Fruit fly (Drosophila melanogaster): Measurements from ENCODE around the gene CG15040.
A peak's percentile ranks its signal among the peaks of the same experiment; 100 is the strongest.

The CG15040 gene

DNA sequence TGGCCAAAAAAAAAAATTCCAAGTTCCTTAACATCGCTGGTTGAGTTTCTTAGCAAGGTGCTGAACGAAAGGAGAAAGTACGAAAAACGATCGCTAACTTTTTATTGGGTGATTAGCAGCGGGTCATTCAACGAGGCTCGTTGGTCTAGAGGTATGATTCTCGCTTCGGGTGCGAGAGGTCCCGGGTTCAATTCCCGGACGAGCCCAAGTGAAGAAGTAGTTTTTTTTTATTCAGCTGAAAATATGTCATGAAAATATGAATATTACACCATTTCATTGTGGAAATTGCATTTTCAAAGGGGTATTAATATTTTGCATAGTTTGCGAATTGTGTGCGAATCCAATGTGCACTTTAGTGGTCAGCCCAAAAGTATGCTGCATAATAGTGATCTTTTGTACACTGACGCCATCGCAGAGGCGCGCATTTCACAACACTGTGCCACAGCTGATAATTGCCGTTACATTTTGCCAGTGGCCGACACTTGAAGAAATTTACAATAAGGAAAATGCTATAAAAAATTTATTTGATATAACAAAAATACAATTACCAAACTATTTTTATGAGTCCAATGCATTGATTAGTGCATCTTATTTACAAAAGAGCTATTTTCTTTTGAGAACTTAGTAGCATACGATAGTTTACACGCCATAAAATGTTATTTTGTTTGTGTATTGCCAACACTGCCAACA lies 51.6 kb downstream of the CG15040 start (continued):
- TF ChIP-seq Lpt (GFP tag; optimal IDR thresholded peaks at IDR 0.05) (no peak), CG10631 (GFP tag; optimal IDR thresholded peaks at IDR 0.05) (peak; percentile 12), Hr4 (GFP tag; optimal IDR thresholded peaks at IDR 0.05) (peak; percentile 41), svp (GFP tag) (peak; percentile 74), pdm3 (GFP tag; optimal IDR thresholded peaks at IDR 0.05) (peak; percentile 19), CG34406 (GFP tag; optimal IDR thresholded peaks at IDR 0.05) (no peak), spab (GFP tag; optimal IDR thresholded peaks at IDR 0.05) (no peak), Eip75B (GFP tag; optimal IDR thresholded peaks at IDR 0.05) (no peak), Ets21C (GFP tag; optimal IDR thresholded peaks at IDR 0.05) (no peak), CG8632 (GFP tag; optimal IDR thresholded peaks at IDR 0.05) (no peak), Sox102F (GFP tag; optimal IDR thresholded peaks at IDR 0.05) (peak; percentile 6), CG4318 (GFP tag; optimal IDR thresholded peaks at IDR 0.05) (no peak), CG10669 (GFP tag; optimal IDR thresholded peaks at IDR 0.05) (peak; percentile 24), CG9139 (GFP tag; optimal IDR thresholded peaks at IDR 0.05) (no peak), vri (GFP tag; optimal IDR thresholded peaks at IDR 0.05) (peak; percentile 8), lz (GFP tag; optimal IDR thresholded peaks at IDR 0.05) (peak; percentile 6), CG6163 (GFP tag; IDR thresholded peaks at IDR 0.05) (peak; percentile 70), Hr39 (GFP tag; optimal IDR thresholded peaks at IDR 0.05) (peak; percentile 10), salr (GFP tag; optimal IDR thresholded peaks at IDR 0.05) (no peak), CG6808 (GFP tag; optimal IDR thresholded peaks at IDR 0.05) (peak; percentile 84), achi (GFP tag; optimal IDR thresholded peaks at IDR 0.05) (peak; percentile 20), CG6854 (GFP tag; optimal IDR thresholded peaks at IDR 0.05) (no peak)

DNA sequence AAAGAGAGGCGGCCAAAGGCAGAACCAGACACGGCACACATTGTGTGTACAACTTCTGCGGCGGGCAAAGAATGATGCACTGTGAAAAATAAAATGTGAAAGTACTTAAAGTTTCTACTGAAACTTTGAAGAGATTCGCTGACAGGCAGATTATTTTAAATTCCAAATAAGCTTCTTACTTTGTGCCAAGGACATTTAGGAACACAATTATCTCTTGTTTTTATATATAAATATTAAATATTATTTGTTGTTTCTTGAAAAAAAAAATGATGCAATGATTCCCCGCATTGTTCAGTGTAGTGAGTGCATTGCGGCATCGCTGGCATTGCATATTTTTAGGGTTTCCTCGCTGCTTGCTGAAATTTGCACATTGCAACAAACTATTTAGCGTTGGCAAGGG lies 52.4 kb downstream of the CG15040 start:
- peak; percentile 9 for TF ChIP-seq Smox (GFP tag; optimal IDR thresholded peaks at IDR 0.05)
- peak; percentile 49 for TF ChIP-seq dsx (GFP tag; optimal IDR thresholded peaks at IDR 0.05; ENCODE audit: poor library complexity, severe bottlenecking)
- TF ChIP-seq CG8119 (GFP tag; IDR thresholded peaks at IDR 0.05): peak; percentile 64
- peak; percentile 4 for TF ChIP-seq CG10631 (GFP tag; optimal IDR thresholded peaks at IDR 0.05)
- TF ChIP-seq CG11762 (GFP tag; optimal IDR thresholded peaks at IDR 0.05; ENCODE audit: insufficient read depth): no peak
- peak; percentile 56 for TF ChIP-seq svp (GFP tag)
- TF ChIP-seq salr (GFP tag; optimal IDR thresholded peaks at IDR 0.05): no peak
- TF ChIP-seq CG10669 (GFP tag; optimal IDR thresholded peaks at IDR 0.05): peak; percentile 9
- no peak for TF ChIP-seq Hr4 (GFP tag; optimal IDR thresholded peaks at IDR 0.05)
- peak; percentile 16 for TF ChIP-seq Met (GFP tag; optimal IDR thresholded peaks at IDR 0.05)
- peak; percentile 20; the same call in 1 of the 2 replicates for TF ChIP-seq Gug (GFP tag; IDR thresholded peaks at IDR 0.05)
- TF ChIP-seq CG1621 (tag; optimal IDR thresholded peaks at IDR 0.05): no peak
- peak; percentile 29 for TF ChIP-seq CG31627 (GFP tag; optimal IDR thresholded peaks at IDR 0.05)
- TF ChIP-seq CG11294 (GFP tag; IDR thresholded peaks at IDR 0.05): no peak
- no peak for TF ChIP-seq Blimp-1 (GFP tag; optimal IDR thresholded peaks at IDR 0.05)
- TF ChIP-seq CG6854 (GFP tag; optimal IDR thresholded peaks at IDR 0.05): no peak
- TF ChIP-seq pdm3 (GFP tag; optimal IDR thresholded peaks at IDR 0.05): peak; percentile 33
- no peak for TF ChIP-seq fd59A (GFP tag; optimal IDR thresholded peaks at IDR 0.05)
- TF ChIP-seq CG34406 (GFP tag; optimal IDR thresholded peaks at IDR 0.05): no peak
- no peak for TF ChIP-seq fd85E (GFP tag; optimal IDR thresholded peaks at IDR 0.05)
- TF ChIP-seq CG11902 (GFP tag; optimal IDR thresholded peaks at IDR 0.05): no peak
- TF ChIP-seq Sox102F (GFP tag; optimal IDR thresholded peaks at IDR 0.05): peak; percentile 12
- TF ChIP-seq acj6 (GFP tag; optimal IDR thresholded peaks at IDR 0.05): peak; percentile 35
- no peak for TF ChIP-seq CG9139 (GFP tag; optimal IDR thresholded peaks at IDR 0.05)
- no peak for TF ChIP-seq Ets21C (GFP tag; optimal IDR thresholded peaks at IDR 0.05)
- no peak for TF ChIP-seq CG8632 (GFP tag; optimal IDR thresholded peaks at IDR 0.05)
- no peak for TF ChIP-seq Lpt (GFP tag; optimal IDR thresholded peaks at IDR 0.05)
- TF ChIP-seq CG8319 (GFP tag; optimal IDR thresholded peaks at IDR 0.05): peak; percentile 10
- TF ChIP-seq Hr38 (GFP tag; optimal IDR thresholded peaks at IDR 0.05): no peak
- peak; percentile 62 for TF ChIP-seq Eip78C (GFP tag)
- TF ChIP-seq CG6808 (GFP tag; optimal IDR thresholded peaks at IDR 0.05): no peak
- no peak for TF ChIP-seq achi (GFP tag; optimal IDR thresholded peaks at IDR 0.05)
- TF ChIP-seq Ets96B (tag; optimal IDR thresholded peaks at IDR 0.05): no peak
- TF ChIP-seq esn (GFP tag; optimal IDR thresholded peaks at IDR 0.05): peak; percentile 17
- no peak for TF ChIP-seq fkh (GFP tag; optimal IDR thresholded peaks at IDR 0.05)
- TF ChIP-seq CG6163 (GFP tag; IDR thresholded peaks at IDR 0.05): peak; percentile 49; the same call in 2 of the 3 replicates
- peak; percentile 68 for TF ChIP-seq CG15336 (GFP tag; IDR thresholded peaks at IDR 0.05)
- no peak for TF ChIP-seq dac (GFP tag; optimal IDR thresholded peaks at IDR 0.05)
- peak; percentile 50 for TF ChIP-seq CG32006 (GFP tag; optimal IDR thresholded peaks at IDR 0.05)
- TF ChIP-seq vri (GFP tag; optimal IDR thresholded peaks at IDR 0.05): no peak
- TF ChIP-seq Hr39 (GFP tag; optimal IDR thresholded peaks at IDR 0.05): peak; percentile 19
- no peak for TF ChIP-seq CG16779 (tag; optimal IDR thresholded peaks at IDR 0.05)

Measured in whole organism, prepupa.